Fruit fly (Drosophila melanogaster) whole organism, adult: ENCODE measurements around the gene CG46280.

Source experiments
- CG11617 ChIP-seq: fragments of 200-800 bp; sonication (Bioruptor generic); optimal IDR thresholded peaks from 2 replicates; lab custom pipeline; 2017; ENCODE audit warnings: mild to moderate bottlenecking, missing biosample characterization, missing genetic modification reagents, missing genetic modification characterization
- CG12768 ChIP-seq: fragments of 200-800 bp; sonication (Bioruptor generic); optimal IDR thresholded peaks from 2 replicates; lab custom pipeline; 2017; ENCODE audit warnings: missing biosample characterization, missing genetic modification characterization, mild to moderate bottlenecking, moderate library complexity, missing genetic modification reagents
- CG14711 ChIP-seq: fragments of 200-800 bp; sonication (Bioruptor generic); optimal IDR thresholded peaks from 2 replicates; lab custom pipeline; 2018; ENCODE audit warnings: missing biosample characterization, mild to moderate bottlenecking, missing genetic modification characterization, moderate library complexity
- CG1620 ChIP-seq: fragments of 200-800 bp; sonication (Bioruptor generic); optimal IDR thresholded peaks from 2 replicates; lab custom pipeline; 2016; ENCODE audit warnings: missing biosample characterization, missing genetic modification characterization
- CG33017 ChIP-seq: fragments of 200-800 bp; sonication (Bioruptor generic); optimal IDR thresholded peaks from 2 replicates; lab custom pipeline; 2018; ENCODE audit warnings: missing biosample characterization, mild to moderate bottlenecking, missing genetic modification characterization, moderate library complexity
- CG5204 ChIP-seq: fragments of 200-800 bp; sonication (Bioruptor generic); optimal IDR thresholded peaks from 2 replicates; lab custom pipeline; 2016; ENCODE audit warnings: missing biosample characterization, missing genetic modification characterization
- CG7101 ChIP-seq: fragments of 200-800 bp; sonication (Bioruptor generic); optimal IDR thresholded peaks from 2 replicates; lab custom pipeline; 2018; ENCODE audit warnings: missing biosample characterization, mild to moderate bottlenecking, missing genetic modification characterization, moderate library complexity
- Clk ChIP-seq: fragments of 200-800 bp; sonication (Bioruptor generic); optimal IDR thresholded peaks from 2 replicates; lab custom pipeline; 2017; ENCODE audit warnings: missing biosample characterization, missing genetic modification characterization
- Crg-1 ChIP-seq: fragments of 200-800 bp; sonication (Bioruptor generic); optimal IDR thresholded peaks from 2 replicates; lab custom pipeline; 2016; ENCODE audit warnings: missing biosample characterization, missing genetic modification characterization
- Hr96 ChIP-seq: fragments of 200-800 bp; sonication (Bioruptor generic); optimal IDR thresholded peaks from 2 replicates; lab custom pipeline; 2016; ENCODE audit warnings: missing biosample characterization, missing genetic modification characterization
- Mnt ChIP-seq: fragments of 200-800 bp; sonication (Bioruptor generic); optimal IDR thresholded peaks from 2 replicates; lab custom pipeline; 2016; ENCODE audit warnings: missing biosample characterization, mild to moderate bottlenecking, missing genetic modification characterization
- bab1 ChIP-seq: fragments of 200-800 bp; sonication (Bioruptor generic); optimal IDR thresholded peaks from 3 replicates; lab custom pipeline; 2019; ENCODE audit warnings: missing biosample characterization, mild to moderate bottlenecking, missing genetic modification characterization, moderate library complexity
- cic ChIP-seq: fragments of 200-800 bp; sonication (Bioruptor generic); optimal IDR thresholded peaks from 2 replicates; lab custom pipeline; 2017; ENCODE audit warnings: missing biosample characterization, mild to moderate bottlenecking, missing genetic modification characterization, moderate library complexity
- cnc ChIP-seq, 2 experiments: fragments of >200 bp; optimal IDR thresholded peaks; 2 replicates each; lab custom pipeline; 2017
- kay ChIP-seq: fragments of 200-800 bp; sonication (Bioruptor generic); peaks from one replicate; lab custom pipeline; 2016; ENCODE audit warnings: missing biosample characterization, missing genetic modification characterization, borderline replicate concordance
- ovo ChIP-seq: fragments of 200-800 bp; sonication (Bioruptor generic); optimal IDR thresholded peaks from 2 replicates; lab custom pipeline; 2016; ENCODE audit warnings: missing biosample characterization, missing genetic modification characterization
- pad ChIP-seq: fragments of 200-800 bp; sonication (Bioruptor generic); optimal IDR thresholded peaks from 3 replicates; lab custom pipeline; 2017; ENCODE audit warnings: missing biosample characterization, missing genetic modification characterization, mild to moderate bottlenecking, moderate library complexity, missing genetic modification reagents
- tj ChIP-seq: fragments of 200-800 bp; sonication (Bioruptor generic); optimal IDR thresholded peaks from 3 replicates; lab custom pipeline; 2017; ENCODE audit warnings: missing biosample characterization, mild to moderate bottlenecking, missing genetic modification characterization, moderate library complexity
- toe ChIP-seq: fragments of 200-800 bp; sonication (Bioruptor generic); optimal IDR thresholded peaks from 2 replicates; lab custom pipeline; 2016; ENCODE audit warnings: missing biosample characterization, missing genetic modification characterization

CG46280 gene

dm6 chr3R:13010905-13011620 is 19.4 kb downstream of the CG46280 start, which contains the start of gene CG8031:
CG8031 (minus strand) TSS chr3R:13011310.
- TF ChIP-seq ovo (GFP tag; lab: Kevin White, UChicago), result no peak
- TF ChIP-seq CG7101 (tag; lab: Kevin White, UChicago), result peak; percentile 53
- TF ChIP-seq Crg-1, result no peak
- TF ChIP-seq Clk (GFP tag; lab: Kevin White, UChicago), result no peak
- TF ChIP-seq Hr96, result no peak
- TF ChIP-seq Mnt (GFP tag; lab: Kevin White, UChicago), result peak; percentile 51
- TF ChIP-seq bab1 (GFP tag; lab: Kevin White, UChicago), result peak; percentile 21
- TF ChIP-seq CG1620, result no peak
- no peak for TF ChIP-seq CG33017 (tag; lab: Kevin White, UChicago)
- TF ChIP-seq pad, result no peak

dm6 chr3R:13009595-13009994 is 20.9 kb downstream of the CG46280 start, which contains the start of gene CG11656:
CG11656 (plus strand) TSS chr3R:13009895.
- no peak for TF ChIP-seq toe
- no peak for TF ChIP-seq CG5204
- no peak for TF ChIP-seq CG33017 (tag; lab: Kevin White, UChicago)
- TF ChIP-seq Mnt (GFP tag; lab: Kevin White, UChicago), result no peak
- no peak for TF ChIP-seq tj (GFP tag; lab: Kevin White, UChicago)
- no peak for TF ChIP-seq CG11617
- no peak for TF ChIP-seq ovo (GFP tag; lab: Kevin White, UChicago)
- no peak for TF ChIP-seq pad
- TF ChIP-seq Clk (GFP tag; lab: Kevin White, UChicago), result no peak

dm6 chr3R:12998234-12998591 is 32.2 kb downstream of the CG46280 start:
- TF ChIP-seq tj (GFP tag; lab: Kevin White, UChicago) (no peak), bab1 (GFP tag; lab: Kevin White, UChicago) (no peak), CG5204 (no peak), Mnt (GFP tag; lab: Kevin White, UChicago) (no peak), CG1620 (no peak), CG7101 (tag; lab: Kevin White, UChicago) (no peak)

dm6 chr3R:12997550-12998233 is 32.8 kb downstream of the CG46280 start, which contains the start of the genes CG17327, CG44194 and CG7518:
CG17327 (minus strand) TSS chr3R:12997726.
CG44194 (minus strand) TSS chr3R:12997726.
CG7518 (plus strand) TSS chr3R:12998089.
- TF ChIP-seq toe (peak; percentile 27), CG7101 (tag; lab: Kevin White, UChicago) (no peak), CG33017 (tag; lab: Kevin White, UChicago) (no peak), kay (GFP tag; lab: Kevin White, UChicago) (no peak), bab1 (GFP tag; lab: Kevin White, UChicago) (peak; percentile 5), Hr96 (peak; percentile 52), Mnt (GFP tag; lab: Kevin White, UChicago) (peak; percentile 56), tj (GFP tag; lab: Kevin White, UChicago) (peak; percentile 17), CG11617 (peak; percentile 34), cic (peak; percentile 14), CG14711 (tag; lab: Kevin White, UChicago) (peak; percentile 84)

dm6 chr3R:12995522-12995921 is 34.9 kb downstream of the CG46280 start, which contains the start of gene CG7488:
CG7488 (plus strand) TSS chr3R:12995620.
- TF ChIP-seq bab1 (GFP tag; lab: Kevin White, UChicago), result peak; percentile 44
- TF ChIP-seq cic, result no peak

- no peak for TF ChIP-seq cnc (optimal IDR thresholded peaks at IDR 0.05; lab: Kevin White, UChicago)
- TF ChIP-seq Clk (GFP tag; lab: Kevin White, UChicago), result no peak
Measured at dm6 chr3R:12995047-12995446, 35.4 kb downstream of the CG46280 start, which contains the start of gene yellow-f2. yellow-f2 (minus strand) TSS chr3R:12995147.

- TF ChIP-seq bab1 (GFP tag; lab: Kevin White, UChicago), result no peak
Measured at dm6 chr3R:12993018-12993417, 37.4 kb downstream of the CG46280 start, which contains the start of gene yellow-f. yellow-f (minus strand) TSS chr3R:12993201.

dm6 chr3R:12988411-12988810 is 42.0 kb downstream of the CG46280 start, which contains the start of gene CG14383:
CG14383 (minus strand) TSS chr3R:12988511.
- TF ChIP-seq pad, result no peak
- no peak for TF ChIP-seq CG7101 (tag; lab: Kevin White, UChicago)
- no peak for TF ChIP-seq CG12768 (GFP tag; lab: Kevin White, UChicago)
- no peak for TF ChIP-seq CG33017 (tag; lab: Kevin White, UChicago)
- TF ChIP-seq bab1 (GFP tag; lab: Kevin White, UChicago), result no peak
- TF ChIP-seq Crg-1, result no peak
- no peak for TF ChIP-seq tj (GFP tag; lab: Kevin White, UChicago)
- TF ChIP-seq CG14711 (tag; lab: Kevin White, UChicago), result no peak
- TF ChIP-seq CG11617, result no peak
- TF ChIP-seq Mnt (GFP tag; lab: Kevin White, UChicago), result no peak
- TF ChIP-seq CG1620, result no peak
- TF ChIP-seq Hr96, result no peak
